Worm (Caenorhabditis elegans): Measurements from ENCODE around the gene K08B12.1.

K08B12.1 gene

DNA sequence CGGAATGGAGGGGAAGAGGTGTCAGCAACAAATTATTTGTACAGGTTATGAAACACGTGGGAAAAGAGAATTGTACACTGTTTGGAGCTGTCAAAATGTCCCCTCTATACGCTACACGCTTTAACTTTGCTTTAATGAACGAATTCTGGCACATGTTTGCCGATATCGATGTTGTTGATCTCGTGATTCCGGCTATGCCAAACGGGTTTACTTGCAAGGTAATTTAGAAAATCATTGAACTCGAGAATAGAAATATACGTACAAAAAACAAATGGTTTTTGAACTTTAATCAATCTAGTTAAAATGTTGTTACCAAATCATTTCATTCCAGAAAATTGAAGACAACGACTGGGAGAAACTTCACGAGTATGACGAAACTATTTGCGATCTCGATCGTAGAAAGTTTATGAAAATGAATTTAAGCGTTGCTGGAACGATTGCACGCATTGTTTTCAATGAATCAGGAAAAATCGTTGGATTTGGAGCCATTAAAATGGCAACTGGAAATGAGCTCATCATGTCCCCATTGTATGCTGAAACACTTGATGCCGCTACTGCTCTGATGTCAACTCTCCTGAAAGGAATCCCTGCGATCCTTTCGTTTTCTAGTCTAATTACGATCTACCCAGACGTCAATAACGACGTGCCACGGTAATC, 18.1 kb downstream of the K08B12.1 start:
- TF ChIP-seq ref-1 (GFP tag; conservative IDR thresholded peaks at IDR 0.05) (no peak), ztf-23 (GFP tag; IDR thresholded peaks at IDR 0.05) (no peak), med-1 (GFP tag; optimal IDR thresholded peaks at IDR 0.05; ENCODE audit: insufficient read depth) (no peak), T22C8.4 (GFP tag; IDR thresholded peaks at IDR 0.05) (no peak), cog-1 (tag; optimal IDR thresholded peaks at IDR 0.05) (no peak), flt-1 (GFP tag; IDR thresholded peaks at IDR 0.05) (no peak), tab-1 (GFP tag; IDR thresholded peaks at IDR 0.05) (no peak), ztf-29 (GFP tag; IDR thresholded peaks at IDR 0.05) (no peak), klf-2 (GFP tag; conservative IDR thresholded peaks at IDR 0.05) (no peak)

ce11 chrV:6278117-6279081, 19.2 kb downstream of the K08B12.1 start, which contains the start of gene fil-2:
TSS of gene fil-2 (plus strand) at chrV:6279031.
- no peak for TF ChIP-seq klf-2 (GFP tag; conservative IDR thresholded peaks at IDR 0.05)
- TF ChIP-seq ztf-23 (GFP tag; IDR thresholded peaks at IDR 0.05) = no peak
- TF ChIP-seq cog-1 (tag; optimal IDR thresholded peaks at IDR 0.05) = no peak
- TF ChIP-seq ztf-29 (GFP tag; IDR thresholded peaks at IDR 0.05) = no peak
- no peak for TF ChIP-seq tab-1 (GFP tag; IDR thresholded peaks at IDR 0.05)
- TF ChIP-seq med-1 (GFP tag; optimal IDR thresholded peaks at IDR 0.05; ENCODE audit: insufficient read depth) = no peak
- TF ChIP-seq ref-1 (GFP tag; conservative IDR thresholded peaks at IDR 0.05) = no peak
- no peak for TF ChIP-seq flt-1 (GFP tag; IDR thresholded peaks at IDR 0.05)

- TF ChIP-seq klf-2 (GFP tag; conservative IDR thresholded peaks at IDR 0.05) (no peak), ztf-23 (GFP tag; IDR thresholded peaks at IDR 0.05) (no peak), ztf-29 (GFP tag; IDR thresholded peaks at IDR 0.05) (no peak), T22C8.4 (GFP tag; IDR thresholded peaks at IDR 0.05) (no peak), flt-1 (GFP tag; IDR thresholded peaks at IDR 0.05) (no peak), cog-1 (tag; optimal IDR thresholded peaks at IDR 0.05) (no peak), ref-1 (GFP tag; conservative IDR thresholded peaks at IDR 0.05) (no peak)
Measured at ce11 chrV:6280067-6280466, 20.9 kb downstream of the K08B12.1 start.

DNA sequence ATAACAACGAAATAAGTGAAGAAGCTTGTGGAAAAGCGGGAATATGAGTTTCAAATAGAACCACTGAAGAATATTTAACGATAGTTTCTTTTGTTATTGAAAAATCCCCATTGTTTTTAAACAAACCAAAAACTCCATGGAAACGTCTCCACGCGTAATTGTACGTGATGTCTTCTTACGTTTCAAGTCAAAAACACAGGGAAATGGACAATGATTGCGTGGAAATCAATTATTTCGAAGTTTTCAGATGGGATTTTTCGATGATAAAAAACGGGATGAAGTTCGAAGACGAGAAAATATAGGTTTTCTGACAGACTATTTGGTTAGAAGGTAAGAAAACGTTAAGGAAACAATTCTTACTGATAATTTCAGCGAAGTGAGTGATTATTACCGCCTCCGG, 22.0 kb downstream of the K08B12.1 start, which contains the start of the genes K12B6.4 and spe-49:
Gene K12B6.4, minus strand, starts transcription at position 101 of the 400 bp plus-strand sequence.
Gene spe-49, plus strand, starts transcription at position 185 of the 400 bp plus-strand sequence.
- no peak for TF ChIP-seq cog-1 (tag; optimal IDR thresholded peaks at IDR 0.05)
- no peak for TF ChIP-seq ref-1 (GFP tag; conservative IDR thresholded peaks at IDR 0.05)
- TF ChIP-seq ztf-23 (GFP tag; IDR thresholded peaks at IDR 0.05) = no peak
- no peak for TF ChIP-seq flt-1 (GFP tag; IDR thresholded peaks at IDR 0.05)
- TF ChIP-seq med-1 (GFP tag; optimal IDR thresholded peaks at IDR 0.05; ENCODE audit: insufficient read depth) = no peak
- TF ChIP-seq ztf-29 (GFP tag; IDR thresholded peaks at IDR 0.05) = no peak
- TF ChIP-seq T22C8.4 (GFP tag; IDR thresholded peaks at IDR 0.05) = no peak
- TF ChIP-seq klf-2 (GFP tag; conservative IDR thresholded peaks at IDR 0.05) = no peak
- TF ChIP-seq tab-1 (GFP tag; IDR thresholded peaks at IDR 0.05) = no peak

DNA sequence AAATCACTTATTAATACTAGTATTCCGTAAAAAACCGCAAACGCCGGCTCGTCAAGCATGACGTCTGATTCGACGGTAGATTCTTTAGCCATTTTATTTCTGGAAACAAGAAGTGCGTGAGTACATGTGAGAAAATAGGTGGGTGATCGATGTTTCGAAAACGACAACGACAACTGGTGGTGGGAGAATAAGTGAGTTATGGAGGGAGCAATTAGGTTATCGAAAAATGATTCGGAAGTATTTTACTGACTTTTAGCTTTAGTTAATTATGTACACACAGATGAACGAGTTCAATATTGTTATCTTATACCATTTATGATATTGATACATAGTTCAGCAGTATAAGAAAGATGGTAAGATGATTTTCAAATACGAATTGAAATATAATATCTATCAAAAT, 27.2 kb downstream of the K08B12.1 start, which contains the start of gene srn-1:
Gene srn-1, minus strand, starts transcription at position 101 of the 400 bp plus-strand sequence.
- TF ChIP-seq tab-1 (GFP tag; IDR thresholded peaks at IDR 0.05) (no peak), ref-1 (GFP tag; conservative IDR thresholded peaks at IDR 0.05) (no peak), T22C8.4 (GFP tag; IDR thresholded peaks at IDR 0.05) (no peak), flt-1 (GFP tag; IDR thresholded peaks at IDR 0.05) (no peak), ztf-29 (GFP tag; IDR thresholded peaks at IDR 0.05) (no peak), med-1 (GFP tag; optimal IDR thresholded peaks at IDR 0.05; ENCODE audit: insufficient read depth) (no peak), ztf-23 (GFP tag; IDR thresholded peaks at IDR 0.05) (no peak), klf-2 (GFP tag; conservative IDR thresholded peaks at IDR 0.05) (no peak), cog-1 (tag; optimal IDR thresholded peaks at IDR 0.05) (no peak)

DNA sequence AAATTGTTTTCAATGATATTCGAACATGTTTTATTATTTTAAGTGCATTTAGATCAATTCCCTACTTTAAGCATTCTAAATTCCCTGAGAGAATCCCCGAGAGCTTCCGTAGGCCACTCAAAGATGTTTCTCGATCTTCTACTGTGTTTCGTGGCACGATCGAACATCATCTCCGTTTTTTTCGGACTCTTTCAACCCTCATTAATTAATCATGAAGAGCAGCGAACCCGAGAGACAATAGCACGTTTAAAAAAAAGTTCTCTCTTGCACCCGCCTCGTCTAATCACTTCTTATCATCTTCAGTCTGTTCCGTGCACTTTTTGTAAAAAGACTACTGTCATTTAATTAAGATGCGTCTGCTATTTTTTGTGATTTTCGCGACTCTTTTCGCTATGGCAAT, 29.4 kb downstream of the K08B12.1 start, which contains the start of gene K12B6.11:
Gene K12B6.11, plus strand, starts transcription at position 301 of the 400 bp plus-strand sequence.
- no peak for TF ChIP-seq klf-2 (GFP tag; conservative IDR thresholded peaks at IDR 0.05)
- TF ChIP-seq ztf-29 (GFP tag; IDR thresholded peaks at IDR 0.05) = no peak
- TF ChIP-seq med-1 (GFP tag; optimal IDR thresholded peaks at IDR 0.05; ENCODE audit: insufficient read depth) = no peak

DNA sequence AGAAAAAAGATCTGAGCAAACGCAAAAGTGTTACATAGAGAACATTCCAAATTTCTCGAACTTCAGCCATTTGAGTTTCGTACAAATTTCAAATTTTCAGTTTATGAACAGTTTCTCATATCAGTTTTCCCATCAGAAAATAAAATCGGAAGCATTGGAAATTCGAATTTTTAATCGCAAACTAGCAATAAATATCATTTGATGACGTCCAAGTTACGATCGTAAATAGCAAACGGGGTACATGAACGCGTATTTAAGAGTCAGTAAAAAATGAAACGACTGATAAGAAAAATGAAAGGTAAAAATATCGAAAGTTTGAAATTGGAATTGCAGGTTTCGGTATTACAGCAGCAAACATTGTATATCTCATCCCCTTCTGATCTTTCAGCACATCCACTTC, 32.1 kb downstream of the K08B12.1 start:
- TF ChIP-seq flt-1 (GFP tag; IDR thresholded peaks at IDR 0.05) = no peak
- TF ChIP-seq ztf-23 (GFP tag; IDR thresholded peaks at IDR 0.05) = no peak
- no peak for TF ChIP-seq tab-1 (GFP tag; IDR thresholded peaks at IDR 0.05)
- TF ChIP-seq T22C8.4 (GFP tag; IDR thresholded peaks at IDR 0.05) = no peak
- no peak for TF ChIP-seq med-1 (GFP tag; optimal IDR thresholded peaks at IDR 0.05; ENCODE audit: insufficient read depth)
- TF ChIP-seq ref-1 (GFP tag; conservative IDR thresholded peaks at IDR 0.05) = no peak
- no peak for TF ChIP-seq ztf-29 (GFP tag; IDR thresholded peaks at IDR 0.05)
- TF ChIP-seq cog-1 (tag; optimal IDR thresholded peaks at IDR 0.05) = no peak
- TF ChIP-seq klf-2 (GFP tag; conservative IDR thresholded peaks at IDR 0.05) = no peak

DNA sequence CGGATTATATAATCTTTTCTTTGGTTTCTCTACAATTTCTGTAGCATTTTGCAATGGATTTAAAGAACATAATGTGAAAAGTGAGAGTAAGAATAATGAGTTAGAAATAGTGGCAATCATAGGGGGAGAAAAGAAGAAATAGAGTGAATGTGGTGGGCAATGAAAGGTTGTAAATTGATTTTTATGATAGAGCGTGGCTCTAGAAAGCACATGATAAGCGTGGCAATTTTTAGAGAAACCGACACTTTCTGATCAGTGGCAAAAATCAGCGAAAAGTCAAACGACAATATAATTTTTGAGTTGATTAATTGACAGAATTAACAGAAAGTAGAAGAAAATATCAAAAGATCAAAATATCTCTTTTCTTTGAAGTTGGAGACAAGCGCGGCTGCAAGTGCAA, 33.2 kb downstream of the K08B12.1 start, which contains the start of gene K12B6.9:
Gene K12B6.9, minus strand, starts transcription at position 266 of the 400 bp plus-strand sequence.
- TF ChIP-seq klf-2 (GFP tag; conservative IDR thresholded peaks at IDR 0.05) (no peak), med-1 (GFP tag; optimal IDR thresholded peaks at IDR 0.05; ENCODE audit: insufficient read depth) (no peak), T22C8.4 (GFP tag; IDR thresholded peaks at IDR 0.05) (no peak), flt-1 (GFP tag; IDR thresholded peaks at IDR 0.05) (no peak), ztf-29 (GFP tag; IDR thresholded peaks at IDR 0.05) (no peak)

DNA sequence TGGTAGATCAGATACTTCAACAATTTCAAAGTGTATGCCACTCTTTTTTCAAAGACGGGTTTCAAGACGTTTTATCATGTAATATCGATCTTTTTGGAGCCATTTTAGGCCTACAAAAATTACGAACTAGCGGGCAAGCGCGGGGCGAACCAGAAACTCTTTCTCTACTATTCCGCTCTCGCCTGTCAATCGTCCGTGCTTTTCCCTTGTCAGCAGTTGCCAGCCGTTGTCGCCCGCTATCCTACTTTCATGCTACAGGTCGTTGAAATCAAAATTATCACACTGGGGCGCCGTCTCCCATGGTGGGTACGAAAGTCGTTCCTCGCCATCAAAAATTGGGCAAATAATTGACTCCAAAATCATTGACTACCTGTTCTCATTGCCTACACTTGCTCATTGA, 41.9 kb downstream of the K08B12.1 start:
- no peak for TF ChIP-seq flt-1 (GFP tag; IDR thresholded peaks at IDR 0.05)
- no peak for TF ChIP-seq cog-1 (tag; optimal IDR thresholded peaks at IDR 0.05)
- TF ChIP-seq med-1 (GFP tag; optimal IDR thresholded peaks at IDR 0.05; ENCODE audit: insufficient read depth) = no peak
- TF ChIP-seq ztf-23 (GFP tag; IDR thresholded peaks at IDR 0.05) = no peak

All from whole organism, midembryonic.